Worm (Caenorhabditis elegans) whole organism, L2 larva: Measurements from ENCODE around the gene hlh-30.

ENCODE experiments used
- C34F6.9 ChIP-seq: fragments of 150-350 bp; optimal IDR thresholded peaks from 2 replicates; lab custom pipeline; 2014; ENCODE audit warnings: missing biosample characterization, missing genetic modification characterization
- F13H6.1 ChIP-seq: sonication (generic microtip); optimal IDR thresholded peaks from 2 replicates; lab custom pipeline; 2016; ENCODE audit warnings: missing genetic modification characterization, missing compliant biosample characterization
- R02D3.7 ChIP-seq: fragments of 150-350 bp; optimal IDR thresholded peaks from 2 replicates; lab custom pipeline; 2014; ENCODE audit warnings: missing biosample characterization, missing genetic modification characterization
- Y55F3AM.14 ChIP-seq: fragments of 200-800 bp; sonication (Bioruptor generic); optimal IDR thresholded peaks from 2 replicates; lab custom pipeline; 2018; ENCODE audit warnings: mild to moderate bottlenecking, missing genetic modification characterization, missing compliant biosample characterization
- ZK546.5 ChIP-seq: sonication (generic microtip); optimal IDR thresholded peaks from 2 replicates; lab custom pipeline; 2017; ENCODE audit warnings: missing biosample characterization, missing genetic modification characterization
- alr-1 ChIP-seq: fragments of 150-350 bp; optimal IDR thresholded peaks from 2 replicates; lab custom pipeline; 2014; ENCODE audit warnings: missing biosample characterization, missing genetic modification characterization
- blmp-1 ChIP-seq: sonication (generic microtip); optimal IDR thresholded peaks from 2 replicates; lab custom pipeline; 2017; ENCODE audit warnings: missing genetic modification characterization, mild to moderate bottlenecking, missing compliant biosample characterization, antibody characterized with exemption, moderate library complexity; ENCODE audit not compliant: insufficient read depth
- ceh-16 ChIP-seq: fragments of 150-350 bp; optimal IDR thresholded peaks from 2 replicates; lab custom pipeline; 2014; ENCODE audit warnings: missing biosample characterization, missing genetic modification characterization
- ceh-82 ChIP-seq: fragments of 150-350 bp; optimal IDR thresholded peaks from 2 replicates; lab custom pipeline; 2014; ENCODE audit warnings: missing biosample characterization, missing genetic modification characterization
- crh-2 ChIP-seq: sonication (generic microtip); optimal IDR thresholded peaks from 2 replicates; lab custom pipeline; 2017; ENCODE audit warnings: missing biosample characterization, missing genetic modification characterization
- dmd-4 ChIP-seq: sonication (generic microtip); optimal IDR thresholded peaks from 2 replicates; lab custom pipeline; 2017; ENCODE audit warnings: missing biosample characterization, missing genetic modification characterization
- egl-27 ChIP-seq: sonication (generic microtip); optimal IDR thresholded peaks from 3 replicates; lab custom pipeline; 2017; ENCODE audit warnings: missing biosample characterization, missing genetic modification reagents, missing genetic modification characterization
- elt-1 ChIP-seq: fragments of 150-350 bp; optimal IDR thresholded peaks from 2 replicates; lab custom pipeline; 2014; ENCODE audit warnings: missing biosample characterization, missing genetic modification characterization
- elt-3 ChIP-seq: sonication (generic microtip); optimal IDR thresholded peaks from 2 replicates; lab custom pipeline; 2017; ENCODE audit warnings: missing biosample characterization, missing genetic modification characterization
- fos-1 ChIP-seq: fragments of 150-350 bp; optimal IDR thresholded peaks from 2 replicates; lab custom pipeline; 2014; ENCODE audit warnings: missing biosample characterization, missing genetic modification characterization
- gmeb-1 ChIP-seq: fragments of 150-350 bp; optimal IDR thresholded peaks from 2 replicates; lab custom pipeline; 2014; ENCODE audit warnings: missing biosample characterization, missing genetic modification characterization
- lin-11 ChIP-seq: fragments of 150-350 bp; sonication (generic microtip); optimal IDR thresholded peaks from 2 replicates; lab custom pipeline; 2014; ENCODE audit warnings: missing biosample characterization, missing genetic modification characterization, inconsistent platforms, mixed read lengths
- lin-13 ChIP-seq: fragments of 150-350 bp; optimal IDR thresholded peaks from 2 replicates; lab custom pipeline; 2014; ENCODE audit warnings: missing biosample characterization, missing genetic modification reagents, missing genetic modification characterization
- lin-39 ChIP-seq: fragments of 150-350 bp; optimal IDR thresholded peaks from 2 replicates; lab custom pipeline; 2014; ENCODE audit warnings: missing biosample characterization, missing genetic modification reagents, missing genetic modification characterization
- lsy-2 ChIP-seq, 2 experiments: fragments of 150-350 bp in 1 of 2; sonication (generic microtip) in 1 of 2; optimal IDR thresholded peaks; 2 replicates each; lab custom pipeline; 2014 to 2017; ENCODE audit warnings: missing biosample characterization in 2 of 2, missing genetic modification characterization in 2 of 2
- mbf-1 ChIP-seq: sonication (generic microtip); optimal IDR thresholded peaks from 2 replicates; lab custom pipeline; 2017; ENCODE audit warnings: missing biosample characterization, missing genetic modification characterization
- mdl-1 ChIP-seq, 2 experiments: fragments of 150-350 bp in 1 of 2; sonication (generic microtip) in 1 of 2; optimal IDR thresholded peaks; 2 replicates each; lab custom pipeline; 2017; ENCODE audit warnings: missing biosample characterization in 2 of 2, missing genetic modification characterization in 2 of 2
- nhr-10 ChIP-seq: sonication (generic microtip); optimal IDR thresholded peaks from 2 replicates; lab custom pipeline; 2017; ENCODE audit warnings: missing biosample characterization, missing genetic modification characterization
- nhr-11 ChIP-seq: fragments of 150-350 bp; optimal IDR thresholded peaks from 2 replicates; lab custom pipeline; 2014; ENCODE audit warnings: missing biosample characterization, missing genetic modification characterization
- nhr-12 ChIP-seq: fragments of 150-350 bp; optimal IDR thresholded peaks from 2 replicates; lab custom pipeline; 2014; ENCODE audit warnings: missing biosample characterization, missing genetic modification characterization
- nhr-129 ChIP-seq: fragments of 150-350 bp; optimal IDR thresholded peaks from 2 replicates; lab custom pipeline; 2014; ENCODE audit warnings: missing biosample characterization, missing genetic modification characterization
- nhr-21 ChIP-seq: fragments of 150-350 bp; optimal IDR thresholded peaks from 2 replicates; lab custom pipeline; 2014; ENCODE audit warnings: missing biosample characterization, missing genetic modification characterization
- nhr-23 ChIP-seq: fragments of 150-350 bp; optimal IDR thresholded peaks from 2 replicates; lab custom pipeline; 2014; ENCODE audit warnings: missing biosample characterization, missing genetic modification reagents, missing genetic modification characterization
- nhr-237 ChIP-seq: fragments of 150-350 bp; optimal IDR thresholded peaks from 2 replicates; lab custom pipeline; 2014; ENCODE audit warnings: missing biosample characterization, missing genetic modification characterization
- nhr-25 ChIP-seq: fragments of 150-350 bp; sonication (generic microtip); optimal IDR thresholded peaks from 3 replicates; lab custom pipeline; 2014; ENCODE audit warnings: missing biosample characterization, missing genetic modification characterization
- nhr-6 ChIP-seq: fragments of 150-350 bp; optimal IDR thresholded peaks from 2 replicates; lab custom pipeline; 2014; ENCODE audit warnings: missing biosample characterization, missing genetic modification characterization
- nhr-77 ChIP-seq: fragments of 150-350 bp; optimal IDR thresholded peaks from 2 replicates; lab custom pipeline; 2014; ENCODE audit warnings: missing biosample characterization, missing genetic modification characterization
- peb-1 ChIP-seq: fragments of 150-350 bp; optimal IDR thresholded peaks from 2 replicates; lab custom pipeline; 2014; ENCODE audit warnings: missing biosample characterization, missing genetic modification characterization
- sem-4 ChIP-seq: fragments of 150-350 bp; optimal IDR thresholded peaks from 2 replicates; lab custom pipeline; 2014; ENCODE audit warnings: missing biosample characterization, missing genetic modification reagents, missing genetic modification characterization
- skn-1 ChIP-seq: sonication (generic microtip); optimal IDR thresholded peaks from 2 replicates; lab custom pipeline; 2017; ENCODE audit warnings: missing biosample characterization, missing genetic modification characterization
- sma-3 ChIP-seq: sonication (generic microtip); optimal IDR thresholded peaks from 2 replicates; lab custom pipeline; 2016; ENCODE audit warnings: missing genetic modification reagents, missing genetic modification characterization, missing compliant biosample characterization
- sma-9 ChIP-seq, 2 experiments: fragments of 150-350 bp in 1 of 2; sonication (generic microtip) in 1 of 2; optimal IDR thresholded peaks; 2 replicates each; lab custom pipeline; 2014 to 2016; ENCODE audit warnings: missing genetic modification characterization in 2 of 2, mild to moderate bottlenecking in 1 of 2, missing biosample characterization in 1 of 2, missing compliant biosample characterization in 1 of 2, missing genetic modification reagents in 1 of 2, moderate library complexity in 1 of 2
- snpc-4 ChIP-seq: fragments of 150-350 bp; optimal IDR thresholded peaks from 2 replicates; lab custom pipeline; 2014; ENCODE audit warnings: missing biosample characterization, missing genetic modification characterization
- unc-55 ChIP-seq: fragments of 150-350 bp; sonication (generic microtip); optimal IDR thresholded peaks from 3 replicates; lab custom pipeline; 2014; ENCODE audit warnings: missing biosample characterization, missing genetic modification reagents, missing genetic modification characterization
- zag-1 ChIP-seq: fragments of 150-350 bp; optimal IDR thresholded peaks from 2 replicates; lab custom pipeline; 2014; ENCODE audit warnings: missing biosample characterization, missing genetic modification characterization
- ztf-1 ChIP-seq: fragments of 200-800 bp; sonication (Bioruptor generic); conservative IDR thresholded peaks from 2 replicates; pipeline ENCODE4 v1.3.6; 2022; ENCODE audit warnings: missing genetic modification characterization, missing compliant biosample characterization

hlh-30 gene

DNA sequence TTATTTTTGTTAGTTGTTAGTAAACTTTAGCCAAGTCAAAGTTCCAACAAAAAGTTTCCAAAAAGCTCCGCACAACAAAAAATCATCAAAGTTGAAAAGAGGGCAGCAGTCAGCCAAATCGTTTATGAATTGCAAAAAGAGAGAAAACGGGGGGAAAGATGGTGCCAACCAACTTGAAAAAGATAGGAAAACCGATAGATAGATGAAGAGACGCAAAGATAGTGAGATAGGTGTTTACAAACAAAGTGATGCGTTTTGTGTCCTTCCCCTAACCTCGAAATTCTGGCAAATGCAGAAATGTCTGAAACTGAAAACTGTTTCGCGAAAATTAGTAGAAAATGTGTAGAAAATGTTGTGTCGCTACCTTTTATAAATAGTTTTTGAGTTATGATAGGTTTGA, 1.3 kb downstream of the hlh-30 start:
- TF ChIP-seq F13H6.1 (tag; lab: Kevin White, UChicago) (no peak), nhr-129 (tag; lab: Kevin White, UChicago) (peak; percentile 36), crh-2 (peak; percentile 6), C34F6.9 (tag; lab: Kevin White, UChicago) (peak; percentile 27), sma-9 (GFP tag; optimal IDR thresholded peaks at IDR 0.05; lab: Kevin White, UChicago) (peak; percentile 18), sma-9 (tag; optimal IDR thresholded peaks at IDR 0.05; lab: Kevin White, UChicago) (no peak), sem-4 (tag; lab: Kevin White, UChicago) (no peak), mbf-1 (tag; lab: Kevin White, UChicago) (no peak), unc-55 (GFP tag; lab: Kevin White, UChicago) (peak; percentile 39), ceh-16 (tag; lab: Kevin White, UChicago) (no peak), lsy-2 (tag; optimal IDR thresholded peaks at IDR 0.05; lab: Kevin White, UChicago) (peak in 1 of 2 experiments; percentile 11), mdl-1 (tag; optimal IDR thresholded peaks at IDR 0.05; lab: Kevin White, UChicago) (peak in 1 of 2 experiments; percentile 24)

DNA sequence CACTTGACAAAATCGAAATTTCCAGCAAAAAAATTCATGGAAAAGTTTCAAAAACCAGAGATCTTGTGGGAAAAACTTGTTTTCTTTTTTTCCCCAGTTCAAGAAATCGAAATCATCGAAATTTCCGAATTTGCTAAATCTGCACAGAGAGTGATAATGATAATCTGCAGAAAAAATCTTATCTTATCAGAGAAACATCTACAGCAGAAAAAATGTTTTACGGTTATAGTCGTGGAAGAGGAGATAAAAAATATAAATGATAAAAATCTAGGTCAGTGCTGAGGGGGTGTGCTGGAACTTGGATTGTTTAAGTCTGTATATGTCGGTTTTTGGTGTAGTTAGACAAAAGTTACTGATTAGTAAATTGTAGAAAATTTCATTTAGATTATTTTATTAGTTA, 2.4 kb downstream of the hlh-30 start:
- TF ChIP-seq fos-1 (tag; lab: Kevin White, UChicago), result peak; percentile 58
- no peak for TF ChIP-seq sem-4 (tag; lab: Kevin White, UChicago)
- TF ChIP-seq lsy-2 (tag; optimal IDR thresholded peaks at IDR 0.05; lab: Kevin White, UChicago), result no peak
- no peak for TF ChIP-seq dmd-4 (tag; lab: Kevin White, UChicago)
- TF ChIP-seq mdl-1 (tag; optimal IDR thresholded peaks at IDR 0.05; lab: Kevin White, UChicago), result no peak
- TF ChIP-seq zag-1, result no peak

- no peak for TF ChIP-seq nhr-23 (tag; lab: Kevin White, UChicago)
- TF ChIP-seq nhr-11 (tag; lab: Kevin White, UChicago), result no peak
- TF ChIP-seq nhr-77 (tag; lab: Kevin White, UChicago), result no peak
- no peak for TF ChIP-seq peb-1 (tag; lab: Kevin White, UChicago)
- TF ChIP-seq mdl-1 (tag; optimal IDR thresholded peaks at IDR 0.05; lab: Kevin White, UChicago), result no peak
- TF ChIP-seq nhr-25, result peak; percentile 80
- no peak for TF ChIP-seq lin-39 (tag; lab: Kevin White, UChicago)
- no peak for TF ChIP-seq snpc-4 (tag; lab: Kevin White, UChicago)
- peak; percentile 65 for TF ChIP-seq sma-3
- TF ChIP-seq zag-1, result no peak
- no peak for TF ChIP-seq sem-4 (tag; lab: Kevin White, UChicago)
- TF ChIP-seq blmp-1, result peak; percentile 66
- TF ChIP-seq elt-1 (tag; lab: Kevin White, UChicago), result no peak
- TF ChIP-seq nhr-10 (tag; lab: Kevin White, UChicago), result no peak
- TF ChIP-seq fos-1 (tag; lab: Kevin White, UChicago), result peak; percentile 6
- TF ChIP-seq sma-9 (GFP tag; optimal IDR thresholded peaks at IDR 0.05; lab: Kevin White, UChicago), result peak; percentile 46
- TF ChIP-seq sma-9 (tag; optimal IDR thresholded peaks at IDR 0.05; lab: Kevin White, UChicago), result no peak
- TF ChIP-seq nhr-237, result no peak
- no peak for TF ChIP-seq elt-3
- no peak for TF ChIP-seq skn-1 (tag; lab: Kevin White, UChicago)
- TF ChIP-seq Y55F3AM.14, result no peak
- peak; percentile 69 for TF ChIP-seq nhr-21 (tag; lab: Kevin White, UChicago)
- no peak for TF ChIP-seq nhr-6 (tag; lab: Kevin White, UChicago)
- peak; percentile 82 for TF ChIP-seq ceh-16 (tag; lab: Kevin White, UChicago)
- TF ChIP-seq R02D3.7 (tag; lab: Kevin White, UChicago), result no peak
- TF ChIP-seq ZK546.5, result no peak
- TF ChIP-seq nhr-129 (tag; lab: Kevin White, UChicago), result peak; percentile 6
- TF ChIP-seq dmd-4 (tag; lab: Kevin White, UChicago), result no peak
- no peak for TF ChIP-seq lsy-2 (tag; optimal IDR thresholded peaks at IDR 0.05; lab: Kevin White, UChicago)
- TF ChIP-seq mbf-1 (tag; lab: Kevin White, UChicago), result no peak
- TF ChIP-seq nhr-12 (tag; lab: Kevin White, UChicago), result no peak
- no peak for TF ChIP-seq egl-27 (tag; lab: Kevin White, UChicago)
- no peak for TF ChIP-seq unc-55 (GFP tag; lab: Kevin White, UChicago)
- TF ChIP-seq F13H6.1 (tag; lab: Kevin White, UChicago), result no peak
- TF ChIP-seq ztf-1 (GFP tag; lab: Robert Waterston, UW), result no peak
- no peak for TF ChIP-seq alr-1 (tag; lab: Kevin White, UChicago)
- TF ChIP-seq lin-11 (tag; lab: Kevin White, UChicago), result no peak
- TF ChIP-seq lin-13 (GFP tag; lab: Kevin White, UChicago), result peak; percentile 6
- peak; percentile 79 for TF ChIP-seq gmeb-1 (tag; lab: Kevin White, UChicago)
- no peak for TF ChIP-seq crh-2
- no peak for TF ChIP-seq ceh-82 (tag; lab: Kevin White, UChicago)
Measured at ce11 chrIV:4030917-4031599, 3.7 kb downstream of the hlh-30 start.
